Worm (Caenorhabditis elegans): Measurements from ENCODE around the gene T04A11.1.
"Not testable (repeated sequence)": the region's sequence is repeated elsewhere in the genome, so short reads cannot be mapped to it uniquely, and the experiment has no call there.

Gene T04A11.1

DNA sequence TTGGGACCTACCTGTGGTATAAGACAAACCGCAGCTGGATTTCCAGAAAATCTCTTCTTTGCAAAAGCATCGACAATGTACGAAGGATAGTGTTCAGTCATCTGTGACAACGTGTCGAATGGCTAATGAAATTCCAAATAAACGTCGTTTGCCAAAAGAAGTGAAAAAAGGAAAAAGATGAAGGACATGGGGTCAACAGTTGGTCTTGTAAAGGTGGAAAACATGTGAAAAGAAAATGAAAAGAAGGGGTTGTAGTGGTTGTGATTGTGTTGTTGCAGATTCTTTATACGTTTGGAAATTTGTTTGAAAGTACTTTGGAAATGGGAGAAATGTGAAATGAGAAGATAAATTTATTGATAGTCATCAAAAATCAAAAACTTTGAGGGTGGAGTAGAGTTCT is at the start of gene T04A11.1:
Gene T04A11.1 (minus strand): TSS at position 101 of the 400 bp plus-strand sequence.
- not testable (repeated sequence) for TF ChIP-seq unc-62 (GFP tag; optimal IDR thresholded peaks at IDR 0.05)

DNA sequence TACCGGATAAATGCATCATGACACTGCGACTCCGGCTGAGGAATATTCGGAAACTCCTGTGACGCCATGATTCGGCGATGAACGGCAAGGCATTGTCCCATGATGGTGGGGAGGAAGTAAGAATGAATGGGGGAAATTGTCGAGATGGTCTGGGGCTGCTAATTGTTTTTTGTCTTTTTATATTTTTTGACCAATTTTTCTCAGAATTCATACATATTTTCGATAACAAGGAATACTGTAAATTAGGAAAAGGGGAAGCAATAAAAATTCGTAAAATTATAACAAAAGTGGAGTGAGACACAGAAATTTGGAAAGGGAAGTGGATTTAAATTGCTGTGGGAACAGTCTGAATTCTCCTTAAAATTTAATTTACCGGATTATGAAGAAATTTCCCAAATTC is 48.6 kb upstream of the T04A11.1 start, which contains the start of gene eak-4:
Gene eak-4 (minus strand): TSS at position 101 of the 400 bp plus-strand sequence.
- no peak for TF ChIP-seq unc-62 (GFP tag; optimal IDR thresholded peaks at IDR 0.05)

DNA sequence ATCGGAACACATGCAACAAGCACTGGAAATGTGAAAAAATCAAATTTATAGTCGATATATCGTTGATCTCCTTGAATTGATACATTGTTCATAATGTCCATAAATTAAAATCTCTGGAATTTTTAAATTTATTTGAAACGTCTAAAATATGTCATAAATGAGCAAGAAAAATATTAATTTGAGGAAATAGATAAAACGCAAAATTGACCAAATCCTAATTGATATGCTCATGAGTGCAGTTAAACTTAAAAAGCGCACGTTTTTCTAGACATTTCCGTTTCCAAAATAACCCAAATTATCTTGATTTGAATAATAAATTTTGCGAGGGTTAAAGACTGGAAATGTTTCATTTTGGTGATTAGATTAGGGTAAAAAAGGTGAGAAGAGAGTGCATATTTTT is 45.7 kb upstream of the T04A11.1 start, which contains the start of gene sru-13:
Gene sru-13 (minus strand): TSS at position 101 of the 400 bp plus-strand sequence.
- TF ChIP-seq unc-62 (GFP tag; optimal IDR thresholded peaks at IDR 0.05) = no peak

DNA sequence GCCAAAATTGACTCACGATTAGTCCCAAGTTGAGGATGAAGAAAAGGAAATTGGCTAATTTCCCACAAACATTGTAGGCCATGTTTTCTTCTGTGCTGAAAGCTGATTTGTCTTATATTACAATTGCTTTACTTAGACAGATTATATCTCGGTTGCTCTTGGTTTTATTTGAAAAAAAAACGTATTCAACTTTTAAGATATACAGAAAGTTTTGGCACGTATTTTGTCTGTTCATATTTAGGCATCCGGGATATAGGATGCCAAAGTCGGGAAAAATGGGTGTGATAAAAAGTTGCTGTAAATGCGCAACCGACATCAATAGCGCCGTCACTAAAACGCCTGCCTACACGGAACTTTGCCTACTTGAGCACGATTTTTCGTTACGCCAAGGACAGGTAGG is 43.3 kb upstream of the T04A11.1 start, which contains the start of gene tsp-4:
Gene tsp-4 (minus strand): TSS at position 101 of the 400 bp plus-strand sequence.
- no peak for TF ChIP-seq unc-62 (GFP tag; optimal IDR thresholded peaks at IDR 0.05)

DNA sequence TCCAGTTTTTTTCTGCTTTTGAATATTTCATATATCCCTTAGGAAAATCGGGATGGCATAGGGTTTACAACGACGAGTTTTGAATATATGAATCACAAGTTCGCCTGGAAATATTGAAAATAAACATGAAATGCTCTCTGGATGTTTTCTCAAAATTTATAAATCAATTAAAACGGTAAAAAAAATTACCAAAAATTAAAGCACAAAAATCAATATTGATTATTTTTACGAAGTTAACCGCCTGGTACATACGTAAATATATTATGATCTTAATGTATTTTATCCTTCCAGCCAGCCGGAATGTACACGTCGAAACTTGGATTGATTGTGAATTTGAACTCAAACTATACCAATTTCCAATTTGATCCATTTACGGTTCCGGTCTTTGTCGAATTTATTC is 28.6 kb upstream of the T04A11.1 start, which contains the start of gene sru-17:
Gene sru-17 (plus strand): TSS at position 301 of the 400 bp plus-strand sequence.
- TF ChIP-seq unc-62 (GFP tag; optimal IDR thresholded peaks at IDR 0.05) = not testable (repeated sequence)

ce11 chrIV:12501956-12502355 is 25.1 kb upstream of the T04A11.1 start, which contains the start of gene sru-18:
sru-18 (plus strand) TSS chrIV:12502256.
- no peak for TF ChIP-seq unc-62 (GFP tag; optimal IDR thresholded peaks at IDR 0.05)

ce11 chrIV:12498238-12498637 is 21.4 kb upstream of the T04A11.1 start, which contains the start of gene sru-19:
sru-19 (plus strand) TSS chrIV:12498538.
- TF ChIP-seq unc-62 (GFP tag; optimal IDR thresholded peaks at IDR 0.05) = no peak

- no peak for TF ChIP-seq unc-62 (GFP tag; optimal IDR thresholded peaks at IDR 0.05)
Observed at ce11 chrIV:12495196-12495595, 18.4 kb upstream of the T04A11.1 start, which contains the start of gene sru-20. sru-20 (plus strand) TSS chrIV:12495496.

DNA sequence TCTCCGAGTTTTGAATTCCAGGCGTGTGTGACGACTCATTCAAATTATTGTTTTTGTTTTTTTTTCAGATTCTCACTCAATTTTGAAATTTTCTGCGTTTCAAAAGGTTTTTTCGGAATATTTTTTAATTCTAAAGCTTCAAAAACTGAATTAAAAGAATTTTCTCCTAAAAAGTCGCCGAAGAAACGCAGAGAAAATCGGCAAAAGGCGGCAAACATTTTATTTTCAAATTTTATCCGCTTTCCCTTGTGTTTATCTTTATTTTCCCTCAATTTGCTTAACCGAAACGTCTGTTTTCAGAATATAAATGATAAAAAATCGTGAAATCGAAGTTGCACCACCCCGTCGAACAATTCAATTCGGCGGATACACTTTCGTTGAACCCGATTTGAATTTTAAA is 13.6 kb upstream of the T04A11.1 start, which contains the start of gene him-6:
Gene him-6 (plus strand): TSS at position 301 of the 400 bp plus-strand sequence.
- TF ChIP-seq unc-62 (GFP tag; optimal IDR thresholded peaks at IDR 0.05) = no peak

DNA sequence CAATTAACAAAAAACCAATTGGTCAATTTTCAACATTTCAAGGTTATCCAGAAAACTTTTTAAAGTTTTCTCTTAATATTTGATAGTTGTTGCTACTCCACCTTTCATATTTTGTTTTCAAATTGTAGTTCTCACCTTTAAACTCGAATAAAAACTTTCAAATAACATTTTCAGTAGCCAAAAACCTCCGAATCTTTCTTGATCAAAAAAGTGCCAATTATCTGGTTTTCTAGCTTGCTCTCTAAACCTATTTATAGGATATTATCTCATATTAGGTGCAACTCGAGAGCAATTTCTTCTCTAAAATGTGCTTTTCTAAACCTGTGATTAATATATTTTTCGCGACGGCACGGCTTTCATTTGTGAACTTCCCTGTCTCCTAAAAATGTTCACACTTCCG is 10.4 kb upstream of the T04A11.1 start, which contains the start of gene sru-26:
Gene sru-26 (plus strand): TSS at position 301 of the 400 bp plus-strand sequence.
- no peak for TF ChIP-seq unc-62 (GFP tag; optimal IDR thresholded peaks at IDR 0.05)

- not testable (repeated sequence) for TF ChIP-seq unc-62 (GFP tag; optimal IDR thresholded peaks at IDR 0.05)
Observed at ce11 chrIV:12484479-12484878, 7.6 kb upstream of the T04A11.1 start, which contains the start of gene T04A11.4. T04A11.4 (minus strand) TSS chrIV:12484579.

DNA sequence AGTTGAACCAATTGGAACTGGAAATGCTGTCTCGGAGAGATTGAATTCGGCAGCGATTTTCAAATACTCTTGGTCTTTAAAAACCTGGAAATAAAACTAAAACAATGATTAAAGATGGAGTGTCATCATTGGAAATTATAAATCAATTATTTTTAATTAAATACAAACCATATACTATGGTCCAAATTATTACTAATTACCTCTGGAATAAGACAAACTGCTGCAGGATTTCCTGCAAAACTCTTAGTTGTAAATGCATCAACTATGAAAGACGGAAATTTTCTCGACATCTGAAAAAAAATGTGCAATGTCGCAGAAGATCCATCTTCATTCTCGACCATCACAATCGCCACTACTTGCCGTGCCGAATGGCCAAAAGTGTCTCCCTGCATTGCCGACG is 1.9 kb upstream of the T04A11.1 start, which contains the start of gene igdb-1:
Gene igdb-1 (plus strand): TSS at position 301 of the 400 bp plus-strand sequence.
- not testable (repeated sequence) for TF ChIP-seq unc-62 (GFP tag; optimal IDR thresholded peaks at IDR 0.05)

- no peak for TF ChIP-seq unc-62 (GFP tag; optimal IDR thresholded peaks at IDR 0.05)
Observed at ce11 chrIV:12468359-12468758, 8.5 kb downstream of the T04A11.1 start, which contains the start of gene igdb-2. igdb-2 (plus strand) TSS chrIV:12468659.

DNA sequence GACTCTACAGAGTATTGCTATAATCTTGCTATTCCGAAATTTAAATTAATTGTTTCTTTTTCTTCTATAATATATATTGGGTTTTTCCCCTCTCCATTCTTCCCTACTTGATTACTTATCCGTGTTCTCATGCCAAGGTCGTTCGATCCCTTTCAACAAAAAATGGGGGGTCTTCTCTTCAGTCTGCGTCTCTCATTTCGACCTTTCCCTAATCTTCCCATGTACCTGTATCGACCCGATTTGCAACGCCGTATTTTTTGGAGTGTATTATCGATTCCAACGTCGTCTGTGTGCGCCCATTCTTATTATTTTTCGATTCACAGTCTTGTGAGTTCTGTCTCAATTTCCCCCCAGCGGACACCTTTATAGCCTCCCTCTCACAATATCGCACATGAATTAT is 9.1 kb downstream of the T04A11.1 start:
- TF ChIP-seq unc-62 (GFP tag; optimal IDR thresholded peaks at IDR 0.05) = no peak

DNA sequence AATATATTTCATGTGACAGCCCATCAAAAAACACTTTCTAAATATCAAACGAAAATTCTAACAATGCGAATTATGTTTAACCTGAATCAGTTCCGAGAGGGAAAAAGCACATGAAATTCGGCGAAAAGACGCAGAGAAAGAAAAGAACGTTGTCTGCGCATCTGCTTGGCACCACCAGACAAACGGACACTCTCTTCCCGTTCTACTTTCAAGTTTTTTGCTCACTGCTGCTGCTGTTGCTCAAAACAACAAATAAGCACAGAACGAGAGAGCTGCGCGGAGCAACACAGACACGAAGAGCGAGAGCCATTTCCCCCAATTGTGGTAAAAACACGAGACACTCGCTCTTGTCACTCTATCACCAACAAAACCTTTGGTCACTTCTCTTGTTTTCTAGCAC is 12.0 kb downstream of the T04A11.1 start:
- TF ChIP-seq unc-62 (GFP tag; optimal IDR thresholded peaks at IDR 0.05) = no peak

DNA sequence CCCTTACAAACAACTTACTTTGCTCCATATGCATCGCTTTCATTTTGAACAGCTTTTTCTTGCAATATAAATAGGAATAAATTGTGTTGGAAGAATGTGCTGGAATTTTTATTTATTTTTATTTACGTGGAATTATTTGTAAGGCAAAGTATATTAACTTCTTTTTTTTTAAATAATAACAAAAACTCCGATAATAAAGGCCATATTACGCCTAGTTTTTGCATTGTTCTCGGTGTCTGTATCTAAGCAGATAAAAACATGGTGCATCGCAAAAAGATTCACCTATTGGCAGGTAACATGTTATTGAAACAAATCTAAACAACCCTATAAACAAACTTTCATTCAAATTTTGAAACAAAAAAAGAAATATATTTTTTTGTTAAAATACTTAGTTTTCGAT is 13.5 kb downstream of the T04A11.1 start, which contains the start of gene C25G4.8:
Gene C25G4.8 (minus strand): TSS at position 101 of the 400 bp plus-strand sequence.
- TF ChIP-seq unc-62 (GFP tag; optimal IDR thresholded peaks at IDR 0.05) = no peak

DNA sequence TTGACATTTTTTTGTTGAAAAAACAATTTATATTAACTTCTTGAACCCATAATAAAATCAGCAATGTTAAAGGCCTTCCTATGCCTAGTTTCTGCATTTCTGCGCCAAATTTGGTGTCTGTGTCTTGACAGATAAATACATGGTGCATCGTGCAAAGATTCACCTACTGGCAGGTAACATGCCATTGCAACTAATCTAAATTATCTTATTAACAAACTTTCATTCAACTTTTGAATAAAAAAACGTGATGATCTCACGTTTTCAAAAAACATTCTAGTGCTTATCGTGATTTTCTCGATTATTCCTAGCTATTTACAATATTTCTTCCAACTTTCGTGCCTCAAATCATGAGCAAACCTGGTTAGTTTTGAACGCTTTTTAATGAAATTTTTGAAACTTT is 20.2 kb downstream of the T04A11.1 start, which contains the start of gene C25G4.7:
Gene C25G4.7 (plus strand): TSS at position 301 of the 400 bp plus-strand sequence.
- no peak for TF ChIP-seq unc-62 (GFP tag; optimal IDR thresholded peaks at IDR 0.05)
